Worm (Caenorhabditis elegans): Measurements from ENCODE around the gene F52E1.14.

Gene F52E1.14

DNA sequence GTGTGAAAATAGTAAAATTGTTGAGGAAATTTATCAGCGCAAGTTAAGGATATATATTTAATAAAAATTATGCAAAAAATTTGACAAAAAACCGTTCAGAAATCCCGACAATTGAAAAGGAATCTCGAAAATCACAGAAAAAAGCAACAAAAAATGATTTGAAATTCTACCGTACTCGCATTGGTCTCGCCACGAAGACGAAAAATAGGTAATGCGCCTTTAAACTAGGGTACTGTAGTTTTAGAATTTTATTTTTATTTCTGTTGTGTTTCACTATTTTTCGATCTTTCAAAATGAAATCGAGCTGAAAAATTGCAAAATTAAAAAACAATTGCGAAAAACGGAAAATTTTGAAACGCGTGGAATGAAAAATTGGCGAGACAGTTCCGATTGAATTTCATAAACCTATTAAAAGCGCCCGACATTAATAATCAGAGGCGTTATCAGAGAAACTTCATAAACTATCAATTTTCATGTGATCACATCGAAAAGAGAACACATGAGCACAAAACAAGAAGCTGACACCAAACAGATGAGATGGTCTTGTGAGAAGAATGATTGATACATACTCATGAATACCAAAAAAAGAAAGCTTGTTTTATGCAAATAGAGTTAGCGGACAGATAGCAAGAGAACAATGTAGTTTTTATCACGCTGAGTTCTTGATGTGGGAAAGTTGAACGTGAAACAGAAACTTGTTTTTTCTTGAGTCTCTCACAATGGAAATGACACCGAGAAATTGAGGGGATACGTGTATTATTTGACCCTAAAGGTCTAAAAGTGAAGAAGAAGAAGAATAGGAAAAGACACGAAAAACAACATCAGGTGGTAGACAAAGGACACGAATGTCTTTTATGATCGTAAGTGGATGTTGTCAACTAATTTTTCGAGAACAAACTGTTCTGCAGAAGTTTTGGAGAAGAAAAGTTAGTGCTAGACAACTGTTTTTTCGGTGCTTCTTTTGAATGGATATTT lies 41.4 kb downstream of the F52E1.14 start:
- TF ChIP-seq php-3 (GFP tag; IDR thresholded peaks at IDR 0.05) (peak; percentile 78), hlh-11 (tag; optimal IDR thresholded peaks at IDR 0.05) (peak; percentile 93), mdl-1 (tag; optimal IDR thresholded peaks at IDR 0.05) (peak in 1 of 2 experiments; percentile 44), lin-38 (GFP tag; IDR thresholded peaks at IDR 0.05) (0 out of 2 replicates have a peak, but pooled peaks have one; percentile 5), pqm-1 (tag; optimal IDR thresholded peaks at IDR 0.05) (peak; percentile 53), Y5F2A.4 (GFP tag; optimal IDR thresholded peaks at IDR 0.05) (no peak), aly-2 (tag; optimal IDR thresholded peaks at IDR 0.05) (no peak), ces-1 (GFP tag; optimal IDR thresholded peaks at IDR 0.05) (no peak), mep-1 (tag; optimal IDR thresholded peaks at IDR 0.05) (peak; percentile 39), dve-1 (tag; optimal IDR thresholded peaks at IDR 0.05; ENCODE audit: insufficient read depth) (peak; percentile 87), pha-4 (GFP tag; IDR thresholded peaks at IDR 0.05) (0 out of 2 replicates have a peak, but pooled peaks have one; percentile 13), pha-4 (tag; optimal IDR thresholded peaks at IDR 0.05) (no peak), tra-1 (GFP tag; IDR thresholded peaks at IDR 0.05) (0 out of 2 replicates have a peak, but pooled peaks have one; percentile 46), unc-62 (GFP tag; optimal IDR thresholded peaks at IDR 0.05 in 1 of 2) (peak in 1 of 2 experiments; percentile 76), unc-62 (tag; optimal IDR thresholded peaks at IDR 0.05) (no peak), snpc-1.2 (GFP tag; IDR thresholded peaks at IDR 0.05) (0 out of 2 replicates have a peak, but pooled peaks have one; percentile 36), cey-2 (tag; optimal IDR thresholded peaks at IDR 0.05; ENCODE audit: borderline replicate concordance, insufficient read depth) (no peak), lin-1 (GFP tag; IDR thresholded peaks at IDR 0.05) (peak; percentile 46; the same call in 1 of the 2 replicates), nhr-48 (tag; optimal IDR thresholded peaks at IDR 0.05) (peak; percentile 46), F49E8.2 (tag; optimal IDR thresholded peaks at IDR 0.05; ENCODE audit: borderline replicate concordance) (peak; percentile 12), lin-15B (tag; optimal IDR thresholded peaks at IDR 0.05) (no peak), daf-16 (GFP tag; optimal IDR thresholded peaks at IDR 0.05) (no peak), daf-16 (tag; optimal IDR thresholded peaks at IDR 0.05) (peak; percentile 76), nhr-76 (tag; optimal IDR thresholded peaks at IDR 0.05) (no peak), mes-2 (tag; optimal IDR thresholded peaks at IDR 0.05; ENCODE audit: poor library complexity, severe bottlenecking) (peak; percentile 19), lsy-2 (tag; optimal IDR thresholded peaks at IDR 0.05) (peak in 1 of 2 experiments; percentile 42), dmd-6 (GFP tag; IDR thresholded peaks at IDR 0.05) (peak; percentile 86), Y48G9A.11 (GFP tag; IDR thresholded peaks at IDR 0.05) (peak; percentile 19; the same call in 1 of the 2 replicates), ceh-32 (tag; optimal IDR thresholded peaks at IDR 0.05; ENCODE audit: poor library complexity) (no peak), ceh-20 (GFP tag; IDR thresholded peaks at IDR 0.05) (0 out of 2 replicates have a peak, but pooled peaks have one; percentile 35), hlh-30 (tag; optimal IDR thresholded peaks at IDR 0.05; ENCODE audit: insufficient read depth) (peak; percentile 86), madf-5 (GFP tag; IDR thresholded peaks at IDR 0.05) (no peak), nhr-28 (tag; optimal IDR thresholded peaks at IDR 0.05) (peak; percentile 78), nhr-77 (tag; optimal IDR thresholded peaks at IDR 0.05) (peak; percentile 69), R02D3.7 (tag; optimal IDR thresholded peaks at IDR 0.05) (no peak), T20F7.1 (GFP tag; optimal IDR thresholded peaks at IDR 0.05) (peak; percentile 22)

DNA sequence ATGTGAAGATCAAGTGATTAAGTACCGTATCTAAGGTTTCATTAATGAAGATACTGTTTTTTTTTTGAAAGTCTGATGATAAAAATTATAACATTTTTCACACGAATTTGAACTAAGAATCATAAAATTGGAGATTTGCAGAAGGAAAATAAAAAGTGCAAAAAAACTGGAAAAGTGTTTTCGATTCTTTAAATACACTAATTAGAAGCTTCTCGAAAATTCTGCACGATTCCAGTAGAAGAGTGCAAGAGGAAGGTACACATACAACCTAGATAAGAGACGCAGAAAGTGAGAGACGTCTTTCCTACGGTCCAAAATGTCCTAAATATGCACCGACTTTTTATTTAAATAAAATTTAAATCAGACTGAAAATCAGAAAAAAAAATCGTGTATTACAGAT lies 42.5 kb downstream of the F52E1.14 start:
- peak in 1 of 2 experiments; percentile 23 for TF ChIP-seq lsy-2 (tag; optimal IDR thresholded peaks at IDR 0.05)
- TF ChIP-seq aha-1 (tag), result peak; percentile 68
- no peak for TF ChIP-seq nhr-42 (GFP tag; IDR thresholded peaks at IDR 0.05)
- TF ChIP-seq nhr-48 (tag; optimal IDR thresholded peaks at IDR 0.05), result peak; percentile 14
- TF ChIP-seq dve-1 (tag; optimal IDR thresholded peaks at IDR 0.05; ENCODE audit: insufficient read depth), result peak; percentile 6
- TF ChIP-seq daf-16 (GFP tag; optimal IDR thresholded peaks at IDR 0.05), result no peak
- peak; percentile 18 for TF ChIP-seq daf-16 (tag; optimal IDR thresholded peaks at IDR 0.05)
- no peak for TF ChIP-seq pqm-1 (tag; optimal IDR thresholded peaks at IDR 0.05)
- TF ChIP-seq lin-38 (GFP tag; IDR thresholded peaks at IDR 0.05), result 0 out of 2 replicates have a peak, but pooled peaks have one; percentile 17
- TF ChIP-seq unc-39 (tag; optimal IDR thresholded peaks at IDR 0.05), result no peak
